Fruit fly (Drosophila melanogaster) whole organism, wandering third instar larva: ENCODE results near the gene CG14309.

Experiments used
- Abd-B ChIP-seq: fragments of >200 bp; optimal IDR thresholded peaks from 2 replicates; lab custom pipeline; 2017; ENCODE audit warnings: missing biosample characterization, missing genetic modification characterization
- CG32264 ChIP-seq: fragments of 200-800 bp; sonication (Bioruptor generic); optimal IDR thresholded peaks from 2 replicates; lab custom pipeline; 2016; ENCODE audit warnings: missing biosample characterization, missing genetic modification characterization
- Dfd ChIP-seq: fragments of >200 bp; optimal IDR thresholded peaks from 2 replicates; lab custom pipeline; 2017; ENCODE audit warnings: missing biosample characterization, missing genetic modification characterization
- Hr78 ChIP-seq: fragments of >200 bp; optimal IDR thresholded peaks from 2 replicates; lab custom pipeline; 2017; ENCODE audit warnings: missing biosample characterization, missing genetic modification characterization
- Mio ChIP-seq: sonication (Bioruptor generic); optimal IDR thresholded peaks from 2 replicates; lab custom pipeline; 2016; ENCODE audit warnings: missing biosample characterization, missing genetic modification characterization
- foxo ChIP-seq, 2 experiments: fragments of 200-800 bp; sonication (Bioruptor generic); optimal IDR thresholded peaks; 2 replicates in 1 of 2; 3 replicates in 1 of 2; lab custom pipeline; 2016 to 2017; ENCODE audit warnings: missing biosample characterization in 2 of 2, missing genetic modification characterization in 2 of 2
- h ChIP-seq: fragments of 200-800 bp; sonication (Bioruptor generic); optimal IDR thresholded peaks from 3 replicates; lab custom pipeline; 2016; ENCODE audit warnings: missing biosample characterization, mild to moderate bottlenecking, missing genetic modification characterization
- jim ChIP-seq: fragments of 175-275, 200-325 bp; sonication (Bioruptor generic); optimal IDR thresholded peaks from 2 replicates; lab custom pipeline; 2016; ENCODE audit warnings: missing biosample characterization, mild to moderate bottlenecking, missing genetic modification characterization
- pan ChIP-seq: fragments of >200 bp; optimal IDR thresholded peaks from 2 replicates; lab custom pipeline; 2017
- psq ChIP-seq: fragments of 200-800 bp; sonication (Bioruptor generic); optimal IDR thresholded peaks from 3 replicates; lab custom pipeline; 2017; ENCODE audit warnings: missing biosample characterization, mild to moderate bottlenecking, missing genetic modification characterization, moderate library complexity
- usp ChIP-seq: fragments of >200 bp; optimal IDR thresholded peaks from 2 replicates; lab custom pipeline; 2017; ENCODE audit warnings: missing biosample characterization, missing genetic modification characterization

DNA sequence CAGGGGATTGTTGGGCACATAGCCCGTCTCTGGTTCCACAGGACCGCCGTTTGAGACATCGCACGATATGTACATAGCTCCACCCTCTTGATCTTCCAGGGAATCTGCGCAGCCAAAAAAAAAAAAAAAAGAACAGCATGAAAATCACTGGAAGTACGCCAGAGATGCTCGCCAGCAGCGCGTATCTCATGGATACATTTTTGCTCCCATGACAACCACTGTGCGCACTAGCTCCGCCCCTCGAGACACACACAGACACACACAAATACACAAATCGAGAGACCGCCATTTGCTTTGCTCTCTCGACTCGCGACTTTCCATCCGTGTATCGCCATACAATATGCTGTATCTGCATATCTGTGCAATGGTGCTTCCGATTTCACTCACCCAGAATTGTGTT, 13.5 kb downstream of the CG14309 start:
- no peak for TF ChIP-seq jim (GFP tag; lab: Kevin White, UChicago)
- TF ChIP-seq h, result no peak
- TF ChIP-seq psq (GFP tag; lab: Kevin White, UChicago), result no peak
- TF ChIP-seq foxo (GFP tag; optimal IDR thresholded peaks at IDR 0.05; lab: Kevin White, UChicago), result peak in 1 of 2 experiments; percentile 5
- no peak for TF ChIP-seq usp (GFP tag; lab: Kevin White, UChicago)
- TF ChIP-seq Mio, result no peak
- no peak for TF ChIP-seq pan (lab: Kevin White, UChicago)
- TF ChIP-seq Hr78 (GFP tag; lab: Kevin White, UChicago), result no peak
- TF ChIP-seq CG32264 (GFP tag; lab: Kevin White, UChicago), result no peak
- TF ChIP-seq Dfd (GFP tag; lab: Kevin White, UChicago), result no peak
- no peak for TF ChIP-seq Abd-B (GFP tag; lab: Kevin White, UChicago)
